Worm (Caenorhabditis elegans) whole organism, L1 larva: ENCODE results near the gene rbm-25.

Experiments
- ama-1 ChIP-seq: fragments of 150-350 bp; optimal IDR thresholded peaks from 2 replicates; lab custom pipeline; 2014
- ceh-90 ChIP-seq: sonication (generic microtip); optimal IDR thresholded peaks from 2 replicates; lab custom pipeline; 2016; ENCODE audit warnings: missing genetic modification characterization, missing compliant biosample characterization
- fkh-4 ChIP-seq: sonication (generic microtip); optimal IDR thresholded peaks from 2 replicates; lab custom pipeline; 2016; ENCODE audit warnings: missing compliant biosample characterization, missing genetic modification characterization, borderline replicate concordance
- lin-13 ChIP-seq: fragments of 150-350 bp; optimal IDR thresholded peaks from 2 replicates; lab custom pipeline; 2014; ENCODE audit warnings: missing biosample characterization, missing genetic modification reagents, missing genetic modification characterization
- nhr-28 ChIP-seq: fragments of 150-350 bp; optimal IDR thresholded peaks from 2 replicates; lab custom pipeline; 2014; ENCODE audit warnings: missing biosample characterization, missing genetic modification characterization
- pag-3 ChIP-seq: sonication (generic microtip); optimal IDR thresholded peaks from 2 replicates; lab custom pipeline; 2017; ENCODE audit warnings: missing genetic modification characterization, mild to moderate bottlenecking, missing compliant biosample characterization, antibody characterized with exemption, borderline replicate concordance; ENCODE audit not compliant: insufficient read depth
- skn-1 ChIP-seq: fragments of 150-350 bp; optimal IDR thresholded peaks from 2 replicates; lab custom pipeline; 2014; ENCODE audit warnings: missing biosample characterization, missing genetic modification characterization
- zag-1 ChIP-seq: fragments of 150-350 bp; optimal IDR thresholded peaks from 2 replicates; lab custom pipeline; 2014; ENCODE audit warnings: missing biosample characterization, missing genetic modification characterization

ce11 chrV:12468363-12468762 is 29.6 kb upstream of the rbm-25 start, which contains the start of gene F28C1.3:
- TF ChIP-seq lin-13 (GFP tag; lab: Kevin White, UChicago) (no peak), skn-1 (no peak), ama-1 (lab: Kevin White, UChicago) (no peak), fkh-4 (tag; lab: Kevin White, UChicago) (no peak), nhr-28 (tag; lab: Kevin White, UChicago) (no peak), zag-1 (tag; lab: Kevin White, UChicago) (no peak), ceh-90 (tag; lab: Kevin White, UChicago) (no peak), pag-3 (tag; lab: Kevin White, UChicago) (no peak)
